Fruit fly (Drosophila melanogaster) whole organism, embryonic: ENCODE results near the gene CG1983.
A peak's percentile ranks its signal among the peaks of the same experiment; 100 is the strongest.

Source experiments
- Abd-B ChIP-seq: fragments of 200-800 bp; sonication (Bioruptor generic); optimal IDR thresholded peaks from 2 replicates; lab custom pipeline; 2018; ENCODE audit warnings: missing biosample characterization, mild to moderate bottlenecking, missing genetic modification characterization, moderate library complexity
- Atf3 ChIP-seq: fragments of 200-800 bp; sonication (Bioruptor generic); optimal IDR thresholded peaks from 3 replicates; lab custom pipeline; 2016; ENCODE audit warnings: missing biosample characterization, missing genetic modification characterization
- Awh ChIP-seq: fragments of 200-800 bp; sonication (Bioruptor generic); IDR thresholded peaks from 2 replicates; pipeline ENCODE4, ENCODE4 v1.3.6; 2022; ENCODE audit warnings: missing biosample characterization, missing genetic modification characterization
- CG10209 ChIP-seq: fragments of 200-800 bp; sonication (Bioruptor generic); optimal IDR thresholded peaks from 3 replicates; lab custom pipeline; 2017; ENCODE audit warnings: missing biosample characterization, mild to moderate bottlenecking, missing genetic modification characterization, missing genetic modification reagents
- CG10274 ChIP-seq: fragments of 200-800 bp; sonication (Bioruptor generic); optimal IDR thresholded peaks from 3 replicates; lab custom pipeline; 2017; ENCODE audit warnings: missing biosample characterization, mild to moderate bottlenecking, missing genetic modification characterization
- CG11696 ChIP-seq: fragments of 200-800 bp; sonication (Bioruptor generic); IDR thresholded peaks from 2 replicates; pipeline ENCODE4 v1.3.6; 2022; ENCODE audit warnings: missing biosample characterization, missing genetic modification characterization
- CG12104 ChIP-seq: fragments of 200-800 bp; sonication (Bioruptor generic); optimal IDR thresholded peaks from 3 replicates; lab custom pipeline; 2016; ENCODE audit warnings: missing biosample characterization, missing genetic modification characterization
- CG12155 ChIP-seq: fragments of 200-800 bp; sonication (Bioruptor generic); optimal IDR thresholded peaks from 3 replicates; lab custom pipeline; 2016; ENCODE audit warnings: missing biosample characterization, missing genetic modification characterization
- CG12659 ChIP-seq: fragments of 200-800 bp; sonication (Bioruptor generic); optimal IDR thresholded peaks from 3 replicates; lab custom pipeline; 2017; ENCODE audit warnings: mild to moderate bottlenecking, missing biosample characterization, missing genetic modification reagents, missing genetic modification characterization
- CG12744 ChIP-seq: fragments of 200-800 bp; sonication (Bioruptor generic); optimal IDR thresholded peaks from 2 replicates; lab custom pipeline; 2016; ENCODE audit warnings: missing biosample characterization, missing genetic modification characterization
- CG13775 ChIP-seq: fragments of 200-800 bp; sonication (Bioruptor generic); optimal IDR thresholded peaks from 3 replicates; lab custom pipeline; 2017; ENCODE audit warnings: missing biosample characterization, mild to moderate bottlenecking, missing genetic modification characterization
- CG15514 ChIP-seq: fragments of 200-800 bp; sonication (Bioruptor generic); optimal IDR thresholded peaks from 3 replicates; lab custom pipeline; 2017; ENCODE audit warnings: missing biosample characterization, missing genetic modification characterization, mild to moderate bottlenecking, moderate library complexity, missing genetic modification reagents
- CG17385 ChIP-seq: fragments of 200-800 bp; sonication (Bioruptor generic); optimal IDR thresholded peaks from 3 replicates; lab custom pipeline; 2018; ENCODE audit warnings: missing biosample characterization, mild to moderate bottlenecking, missing genetic modification characterization
- CG2116 ChIP-seq: fragments of 200-800 bp; sonication (Bioruptor generic); optimal IDR thresholded peaks from 3 replicates; lab custom pipeline; 2018; ENCODE audit warnings: missing biosample characterization, mild to moderate bottlenecking, missing genetic modification characterization
- CG32532 ChIP-seq: fragments of 200-800 bp; sonication (Bioruptor generic); IDR thresholded peaks from 2 replicates; pipeline ENCODE4 v1.3.6; 2022; ENCODE audit warnings: missing biosample characterization, missing genetic modification characterization
- CG34376 ChIP-seq: fragments of 200-800 bp; sonication (Bioruptor generic); optimal IDR thresholded peaks from 2 replicates; lab custom pipeline; 2018; ENCODE audit warnings: missing biosample characterization, mild to moderate bottlenecking, missing genetic modification characterization
- CG6254 ChIP-seq: fragments of 200-800 bp; sonication (Bioruptor generic); optimal IDR thresholded peaks from 3 replicates; lab custom pipeline; 2017; ENCODE audit warnings: mild to moderate bottlenecking, missing biosample characterization, missing genetic modification reagents, missing genetic modification characterization
- CG6765 ChIP-seq: fragments of 200-800 bp; sonication (Bioruptor generic); optimal IDR thresholded peaks from 3 replicates; lab custom pipeline; 2017; ENCODE audit warnings: missing biosample characterization, mild to moderate bottlenecking, missing genetic modification characterization
- CG7372 ChIP-seq: fragments of 200-800 bp; sonication (Bioruptor generic); IDR thresholded peaks from 2 replicates; pipeline ENCODE4 v1.3.6; 2022; ENCODE audit warnings: missing biosample characterization, missing genetic modification characterization
- CG7963 ChIP-seq: fragments of 200-800 bp; sonication (Bioruptor generic); IDR thresholded peaks from 3 replicates; pipeline ENCODE4 v1.3.6; 2022; ENCODE audit warnings: missing biosample characterization, missing genetic modification characterization; ENCODE audit not compliant: partially characterized antibody
- CG7987 ChIP-seq: fragments of 200-800 bp; sonication (Bioruptor generic); optimal IDR thresholded peaks from 2 replicates; lab custom pipeline; 2018; ENCODE audit warnings: missing biosample characterization, mild to moderate bottlenecking, missing genetic modification characterization, moderate library complexity
- CG8089 ChIP-seq: fragments of 200-800 bp; sonication (Bioruptor generic); optimal IDR thresholded peaks from 3 replicates; lab custom pipeline; 2016; ENCODE audit warnings: missing biosample characterization, missing genetic modification characterization
- CG8765 ChIP-seq: fragments of 200-800 bp; sonication (Bioruptor generic); IDR thresholded peaks from 2 replicates; pipeline ENCODE4 v1.3.6; 2022; ENCODE audit warnings: missing biosample characterization, missing genetic modification characterization
- CG9437 ChIP-seq: fragments of 200-800 bp; sonication (Bioruptor generic); optimal IDR thresholded peaks from 2 replicates; lab custom pipeline; 2018; ENCODE audit warnings: missing biosample characterization, mild to moderate bottlenecking, missing genetic modification characterization
- D ChIP-seq, 2 experiments: fragments of 200-800 bp in 1 of 2; fragments of >200 bp in 1 of 2; sonication (Bioruptor generic) in 1 of 2; optimal IDR thresholded peaks; 2 replicates in 1 of 2; 3 replicates in 1 of 2; lab custom pipeline; 2017; ENCODE audit warnings: mild to moderate bottlenecking in 1 of 2, missing biosample characterization in 1 of 2, missing genetic modification characterization in 1 of 2, missing genetic modification reagents in 1 of 2
- Dfd ChIP-seq, 2 experiments: fragments of >200 bp; optimal IDR thresholded peaks; 2 replicates each; lab custom pipeline; 2017; ENCODE audit warnings: missing biosample characterization in 2 of 2, missing genetic modification characterization in 2 of 2
- Dip2 ChIP-seq: fragments of 200-800 bp; sonication (Bioruptor generic); IDR thresholded peaks from 2 replicates; pipeline ENCODE4 v1.3.6; 2022; ENCODE audit warnings: missing biosample characterization, missing genetic modification characterization
- Dref ChIP-seq: fragments of 200-800 bp; sonication (Bioruptor generic); IDR thresholded peaks from 2 replicates; pipeline ENCODE4 v1.3.6; 2022; ENCODE audit warnings: missing biosample characterization, missing genetic modification characterization
- ERR ChIP-seq: fragments of 200-800 bp; sonication (Bioruptor generic); optimal IDR thresholded peaks from 2 replicates; lab custom pipeline; 2016; ENCODE audit warnings: missing biosample characterization, missing genetic modification characterization
- Fer3 ChIP-seq: fragments of 200-800 bp; sonication (Bioruptor generic); optimal IDR thresholded peaks from 2 replicates; lab custom pipeline; 2018; ENCODE audit warnings: missing biosample characterization, mild to moderate bottlenecking, missing genetic modification characterization, moderate library complexity
- HLH3B ChIP-seq: fragments of 200-800 bp; sonication (Bioruptor generic); IDR thresholded peaks from 2 replicates; pipeline ENCODE4 v1.3.6; 2022; ENCODE audit warnings: missing biosample characterization, missing genetic modification characterization
- Myb ChIP-seq: fragments of 200-800 bp; sonication (Bioruptor generic); optimal IDR thresholded peaks from 2 replicates; lab custom pipeline; 2016; ENCODE audit warnings: missing biosample characterization, missing genetic modification characterization
- Scr ChIP-seq: fragments of 200-800 bp; sonication (Bioruptor generic); IDR thresholded peaks from 2 replicates; pipeline ENCODE4 v1.3.6; 2022; ENCODE audit warnings: missing biosample characterization, missing genetic modification characterization; ENCODE audit not compliant: partially characterized antibody
- fd102C ChIP-seq: fragments of 200-800 bp; sonication (Bioruptor generic); optimal IDR thresholded peaks from 2 replicates; lab custom pipeline; 2018; ENCODE audit warnings: missing biosample characterization, mild to moderate bottlenecking, missing genetic modification characterization, moderate library complexity
- fu2 ChIP-seq: fragments of 200-800 bp; sonication (Bioruptor generic); optimal IDR thresholded peaks from 2 replicates; lab custom pipeline; 2016; ENCODE audit warnings: missing biosample characterization, missing genetic modification characterization
- gem ChIP-seq: fragments of 200-800 bp; sonication (Bioruptor generic); optimal IDR thresholded peaks from 2 replicates; lab custom pipeline; 2019; ENCODE audit warnings: missing biosample characterization, mild to moderate bottlenecking, missing genetic modification characterization, moderate library complexity
- hkb ChIP-seq, 2 experiments: fragments of 200-800 bp in 1 of 2; fragments of >200 bp in 1 of 2; sonication (Bioruptor generic) in 1 of 2; IDR thresholded peaks in 1 of 2; optimal IDR thresholded peaks in 1 of 2; 2 replicates each; pipeline versions ENCODE4 v1.3.6 to Lab custom; 2017 to 2022; ENCODE audit warnings: missing biosample characterization in 1 of 2, missing genetic modification characterization in 1 of 2
- hth ChIP-seq: fragments of >200 bp; optimal IDR thresholded peaks from 2 replicates; lab custom pipeline; 2017; ENCODE audit warnings: inconsistent platforms
- insv ChIP-seq, 2 experiments: fragments of 200-800 bp; sonication (Bioruptor generic); optimal IDR thresholded peaks; 3 replicates each; lab custom pipeline; 2016 to 2018; ENCODE audit warnings: missing biosample characterization in 2 of 2, missing genetic modification characterization in 2 of 2
- kay ChIP-seq: fragments of 200-800 bp; sonication (Bioruptor generic); optimal IDR thresholded peaks from 2 replicates; lab custom pipeline; 2016; ENCODE audit warnings: missing biosample characterization, missing genetic modification characterization
- lmd ChIP-seq: fragments of 200-800 bp; sonication (Bioruptor generic); IDR thresholded peaks from 2 replicates; pipeline ENCODE4 v1.3.6; 2022; ENCODE audit warnings: missing biosample characterization, missing genetic modification characterization
- sc ChIP-seq, 3 experiments: fragments of >200 bp in 2 of 3; fragments of 200-800 bp in 1 of 3; sonication (Bioruptor generic) in 1 of 3; optimal IDR thresholded peaks; 2 replicates in 2 of 3; 3 replicates in 1 of 3; lab custom pipeline; 2017; ENCODE audit warnings: mild to moderate bottlenecking in 1 of 3, missing biosample characterization in 1 of 3, missing genetic modification characterization in 1 of 3, missing genetic modification reagents in 1 of 3
- sd ChIP-seq: fragments of 200-800 bp; sonication (Bioruptor generic); optimal IDR thresholded peaks from 3 replicates; lab custom pipeline; 2018; ENCODE audit warnings: missing biosample characterization, mild to moderate bottlenecking, missing genetic modification characterization, moderate library complexity
- slou ChIP-seq: fragments of 200-800 bp; sonication (Bioruptor generic); optimal IDR thresholded peaks from 3 replicates; lab custom pipeline; 2016; ENCODE audit warnings: missing biosample characterization, missing genetic modification characterization
- tup ChIP-seq: fragments of 200-800 bp; sonication (Bioruptor generic); optimal IDR thresholded peaks from 2 replicates; lab custom pipeline; 2016; ENCODE audit warnings: missing biosample characterization, mild to moderate bottlenecking, missing genetic modification characterization, moderate library complexity
- twi ChIP-seq: fragments of 200-800 bp; optimal IDR thresholded peaks from 2 replicates; lab custom pipeline; 2019; ENCODE audit warnings: missing biosample characterization, mild to moderate bottlenecking, missing genetic modification characterization, moderate library complexity
- zen ChIP-seq: fragments of 200-800 bp; sonication (Bioruptor generic); optimal IDR thresholded peaks from 3 replicates; lab custom pipeline; 2018; ENCODE audit warnings: missing biosample characterization, mild to moderate bottlenecking, missing genetic modification characterization, moderate library complexity

Gene CG1983

DNA sequence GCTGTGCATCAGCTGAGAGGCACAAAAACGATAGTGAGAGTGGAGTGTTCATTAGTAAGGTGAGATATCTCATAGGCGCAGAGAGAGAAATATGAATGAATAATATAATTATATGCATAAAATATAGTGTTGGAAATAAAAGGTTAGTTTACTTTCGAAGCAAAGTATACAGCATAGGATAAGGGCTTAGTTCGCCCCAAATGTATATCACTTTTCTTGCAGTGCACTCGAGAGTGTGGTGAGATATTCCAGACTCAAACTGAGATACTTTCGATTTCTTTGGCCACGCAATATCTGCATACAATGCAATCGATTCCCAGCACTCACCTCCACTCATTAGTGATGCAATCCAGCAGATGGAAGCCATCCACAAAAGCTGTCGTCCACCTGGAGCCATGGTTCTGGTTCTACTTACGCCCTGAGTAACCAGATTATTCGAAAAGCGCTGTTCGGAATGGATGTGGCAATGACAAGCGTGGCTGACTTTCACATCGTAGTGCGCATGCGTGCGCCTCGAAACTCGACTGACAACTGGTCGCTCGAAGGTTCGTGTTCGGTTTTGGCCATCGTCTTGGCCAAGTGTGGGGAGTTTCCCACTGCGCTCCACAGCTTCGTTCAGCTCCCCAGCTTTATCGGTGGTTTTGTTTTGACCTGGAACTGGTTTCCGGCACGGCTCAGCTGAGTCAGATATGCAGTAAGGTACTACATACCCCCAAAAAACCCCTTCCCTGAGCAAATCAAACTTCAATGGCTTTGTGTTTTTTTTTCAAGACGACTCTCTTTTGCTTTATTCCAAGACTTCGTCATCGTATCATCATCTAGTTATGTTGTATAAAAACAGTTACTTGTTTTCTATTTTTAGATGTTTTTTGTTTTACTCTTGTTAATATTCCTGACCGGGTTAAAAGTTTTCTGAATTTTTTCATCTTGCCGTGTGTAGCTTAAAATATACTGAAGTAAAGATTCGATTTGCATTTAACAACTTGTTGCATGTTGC, 6.5 kb downstream of the CG1983 start, which contains the start of gene Rsod (continued):
- no peak for TF ChIP-seq Myb (GFP tag; lab: Kevin White, UChicago)
- peak; percentile 39 for TF ChIP-seq CG12659
- TF ChIP-seq CG7963 (GFP tag; lab: Robert Waterston, UW), result no peak
- TF ChIP-seq fd102C (GFP tag; lab: Kevin White, UChicago), result no peak
- TF ChIP-seq kay (GFP tag; lab: Kevin White, UChicago), result no peak
- TF ChIP-seq Awh (GFP tag; lab: Robert Waterston, UW), result peak; percentile 86
- TF ChIP-seq slou (GFP tag; lab: Kevin White, UChicago), result no peak
- no peak for TF ChIP-seq hth (lab: Kevin White, UChicago)
- no peak for TF ChIP-seq Dref (GFP tag; lab: Robert Waterston, UW)
- no peak for TF ChIP-seq Dfd (GFP tag; optimal IDR thresholded peaks at IDR 0.05; lab: Kevin White, UChicago)
- TF ChIP-seq CG34376 (GFP tag; lab: Kevin White, UChicago), result no peak
- TF ChIP-seq sc (optimal IDR thresholded peaks at IDR 0.05; lab: Kevin White, UChicago), result no peak
- peak; percentile 50 for TF ChIP-seq sc (GFP tag; optimal IDR thresholded peaks at IDR 0.05; lab: Kevin White, UChicago)
- no peak for TF ChIP-seq Scr (GFP tag; lab: Robert Waterston, UW)
- TF ChIP-seq CG12104 (GFP tag; lab: Kevin White, UChicago), result peak; percentile 28
- no peak for TF ChIP-seq fu2 (GFP tag; lab: Kevin White, UChicago)
- TF ChIP-seq Dip2 (GFP tag; lab: Robert Waterston, UW), result no peak
- peak; percentile 61; the same call in 1 of the 2 replicates for TF ChIP-seq CG32532
- TF ChIP-seq CG8089 (GFP tag; lab: Kevin White, UChicago), result no peak
- peak; percentile 80 for TF ChIP-seq HLH3B
- TF ChIP-seq Abd-B (GFP tag; lab: Kevin White, UChicago), result peak; percentile 28
- TF ChIP-seq CG10209 (GFP tag; lab: Kevin White, UChicago), result peak; percentile 44
- no peak for TF ChIP-seq CG15514
- peak; percentile 62 for TF ChIP-seq CG7372 (GFP tag; lab: Robert Waterston, UW)
- no peak for TF ChIP-seq CG7987
- TF ChIP-seq CG11696 (GFP tag; lab: Robert Waterston, UW), result no peak
- peak; percentile 14 for TF ChIP-seq Fer3 (tag; lab: Kevin White, UChicago)
- peak; percentile 26 for TF ChIP-seq CG13775 (GFP tag; lab: Kevin White, UChicago)
- TF ChIP-seq CG17385, result no peak
- TF ChIP-seq CG2116 (GFP tag; lab: Kevin White, UChicago), result peak; percentile 5
- no peak for TF ChIP-seq ERR
- TF ChIP-seq zen (tag; lab: Kevin White, UChicago), result no peak
- TF ChIP-seq CG12744 (GFP tag; lab: Kevin White, UChicago), result no peak
- TF ChIP-seq gem (tag; lab: Kevin White, UChicago), result peak; percentile 74
- peak; percentile 75 for TF ChIP-seq lmd
- no peak for TF ChIP-seq hkb (optimal IDR thresholded peaks at IDR 0.05; lab: Kevin White, UChicago)
- peak; percentile 82 for TF ChIP-seq hkb (GFP tag; IDR thresholded peaks at IDR 0.05; lab: Robert Waterston, UW)
- TF ChIP-seq CG8765, result no peak
- peak; percentile 4 for TF ChIP-seq CG6765 (GFP tag; lab: Kevin White, UChicago)
- no peak for TF ChIP-seq Atf3 (GFP tag; lab: Kevin White, UChicago)
- TF ChIP-seq tup (GFP tag; lab: Kevin White, UChicago), result no peak
- TF ChIP-seq sd (tag; lab: Kevin White, UChicago), result no peak
- no peak for TF ChIP-seq twi (tag; lab: Kevin White, UChicago)
- TF ChIP-seq CG12155 (GFP tag; lab: Kevin White, UChicago), result no peak
- TF ChIP-seq D (optimal IDR thresholded peaks at IDR 0.05; lab: Kevin White, UChicago), result no peak
- TF ChIP-seq D (GFP tag; optimal IDR thresholded peaks at IDR 0.05; lab: Kevin White, UChicago), result peak; percentile 48
- no peak for TF ChIP-seq CG10274 (GFP tag; lab: Kevin White, UChicago)
- TF ChIP-seq CG9437 (GFP tag; lab: Kevin White, UChicago), result peak; percentile 15
- TF ChIP-seq insv (GFP tag; optimal IDR thresholded peaks at IDR 0.05; lab: Kevin White, UChicago), result no peak
- peak; percentile 45 for TF ChIP-seq CG6254 (GFP tag; lab: Kevin White, UChicago)
